Worm (Caenorhabditis elegans) whole organism, L1 larva: ENCODE results near the gene ubh-4.
A peak's percentile ranks its signal among the peaks of the same experiment; 100 is the strongest.

Experiments
- C16A3.4 ChIP-seq: fragments of 150-350 bp; optimal IDR thresholded peaks from 2 replicates; lab custom pipeline; 2014; ENCODE audit warnings: missing biosample characterization, missing genetic modification characterization
- Y116A8C.19 ChIP-seq: sonication (generic microtip); optimal IDR thresholded peaks from 2 replicates; lab custom pipeline; 2016; ENCODE audit warnings: missing compliant biosample characterization, missing genetic modification characterization, borderline replicate concordance
- aha-1 ChIP-seq: fragments of 150-350 bp; optimal IDR thresholded peaks from 2 replicates; lab custom pipeline; 2014; ENCODE audit warnings: missing biosample characterization, missing genetic modification characterization
- alr-1 ChIP-seq: fragments of 200-800 bp; sonication (Bioruptor generic); optimal IDR thresholded peaks from 2 replicates; lab custom pipeline; 2018; ENCODE audit warnings: borderline replicate concordance, mild to moderate bottlenecking, missing genetic modification characterization, missing compliant biosample characterization
- aly-2 ChIP-seq: fragments of 150-350 bp; optimal IDR thresholded peaks from 2 replicates; lab custom pipeline; 2014; ENCODE audit warnings: missing biosample characterization, missing genetic modification characterization
- ama-1 ChIP-seq: fragments of 150-350 bp; optimal IDR thresholded peaks from 2 replicates; lab custom pipeline; 2014
- blmp-1 ChIP-seq: fragments of 150-350 bp; optimal IDR thresholded peaks from 2 replicates; lab custom pipeline; 2014; ENCODE audit warnings: missing biosample characterization, missing genetic modification characterization
- ceh-63 ChIP-seq: fragments of 200-800 bp; sonication (Bioruptor generic); optimal IDR thresholded peaks from 2 replicates; lab custom pipeline; 2018; ENCODE audit warnings: mild to moderate bottlenecking, missing genetic modification characterization, missing compliant biosample characterization
- ceh-8 ChIP-seq: fragments of 200-800 bp; sonication (Bioruptor generic); optimal IDR thresholded peaks from 2 replicates; lab custom pipeline; 2018; ENCODE audit warnings: mild to moderate bottlenecking, missing genetic modification characterization, moderate library complexity, missing compliant biosample characterization
- ceh-82 ChIP-seq, 3 experiments: fragments of 150-350 bp in 1 of 3; sonication (generic microtip) in 2 of 3; optimal IDR thresholded peaks; 2 replicates each; lab custom pipeline; 2014 to 2017; ENCODE audit warnings: missing biosample characterization in 3 of 3, missing genetic modification characterization in 3 of 3
- ceh-88 ChIP-seq: fragments of 200-800 bp; sonication (Bioruptor generic); IDR thresholded peaks from 2 replicates; pipeline ENCODE4 v1.3.6; 2022; ENCODE audit warnings: missing genetic modification characterization, missing compliant biosample characterization
- ceh-90 ChIP-seq: sonication (generic microtip); optimal IDR thresholded peaks from 2 replicates; lab custom pipeline; 2016; ENCODE audit warnings: missing genetic modification characterization, missing compliant biosample characterization
- dsc-1 ChIP-seq: sonication (generic microtip); optimal IDR thresholded peaks from 2 replicates; lab custom pipeline; 2016; ENCODE audit warnings: mild to moderate bottlenecking, missing genetic modification characterization, missing compliant biosample characterization
- efl-1 ChIP-seq, 4 experiments: fragments of 150-350 bp; optimal IDR thresholded peaks in 3 of 4; peaks in 1 of 4; 1 replicate in 1 of 4; 2 replicates in 3 of 4; lab custom pipeline; 2014; ENCODE audit warnings: missing biosample characterization in 2 of 4, missing genetic modification characterization in 2 of 4, missing genetic modification reagents in 2 of 4
- egl-13 ChIP-seq: sonication (generic microtip); optimal IDR thresholded peaks from 2 replicates; lab custom pipeline; 2016; ENCODE audit warnings: missing genotype, missing genetic modification reagents, missing genetic modification characterization, missing compliant biosample characterization
- elt-3 ChIP-seq, 6 experiments: fragments of 150-350 bp in 1 of 6; sonication (generic microtip); optimal IDR thresholded peaks; 2 replicates each; lab custom pipeline; 2017 to 2018; ENCODE audit warnings: missing biosample characterization in 6 of 6, missing genetic modification characterization in 6 of 6, inconsistent platforms in 1 of 6
- fkh-10 ChIP-seq: sonication (generic microtip); optimal IDR thresholded peaks from 2 replicates; lab custom pipeline; 2017; ENCODE audit warnings: missing biosample characterization, missing genetic modification reagents, missing genetic modification characterization
- fkh-4 ChIP-seq: sonication (generic microtip); optimal IDR thresholded peaks from 2 replicates; lab custom pipeline; 2016; ENCODE audit warnings: missing compliant biosample characterization, missing genetic modification characterization, borderline replicate concordance
- fkh-8 ChIP-seq: sonication (generic microtip); optimal IDR thresholded peaks from 2 replicates; lab custom pipeline; 2016; ENCODE audit warnings: mild to moderate bottlenecking, missing genetic modification characterization, missing compliant biosample characterization
- fos-1 ChIP-seq: fragments of 150-350 bp; optimal IDR thresholded peaks from 2 replicates; lab custom pipeline; 2014; ENCODE audit warnings: missing biosample characterization, missing genetic modification characterization
- grh-1 ChIP-seq: fragments of 200-800 bp; sonication (Bioruptor generic); IDR thresholded peaks from 2 replicates; pipeline ENCODE4 v1.3.6; 2022; ENCODE audit warnings: missing genetic modification reagents, missing genetic modification characterization, missing compliant biosample characterization
- hlh-17 ChIP-seq: fragments of 200-800 bp; sonication (Bioruptor generic); optimal IDR thresholded peaks from 2 replicates; lab custom pipeline; 2018; ENCODE audit warnings: missing genetic modification characterization, mild to moderate bottlenecking, missing compliant biosample characterization, moderate library complexity, borderline replicate concordance
- hlh-4 ChIP-seq: sonication (generic microtip); optimal IDR thresholded peaks from 2 replicates; lab custom pipeline; 2016; ENCODE audit warnings: mild to moderate bottlenecking, missing genetic modification characterization, missing compliant biosample characterization
- hpl-2 ChIP-seq: fragments of 150-350 bp; optimal IDR thresholded peaks from 2 replicates; lab custom pipeline; 2014; ENCODE audit warnings: missing biosample characterization, missing genetic modification reagents, missing genetic modification characterization
- jun-1 ChIP-seq: fragments of 150-350 bp; optimal IDR thresholded peaks from 2 replicates; lab custom pipeline; 2014; ENCODE audit warnings: missing biosample characterization, missing genetic modification reagents, missing genetic modification characterization
- lin-13 ChIP-seq: fragments of 150-350 bp; optimal IDR thresholded peaks from 2 replicates; lab custom pipeline; 2014; ENCODE audit warnings: missing biosample characterization, missing genetic modification reagents, missing genetic modification characterization
- lin-14 ChIP-seq: fragments of 200-800 bp; sonication (Bioruptor generic); optimal IDR thresholded peaks from 2 replicates; lab custom pipeline; 2018; ENCODE audit warnings: mild to moderate bottlenecking, missing genetic modification characterization, moderate library complexity, missing compliant biosample characterization
- lin-35 ChIP-seq, 2 experiments: fragments of 150-350 bp; optimal IDR thresholded peaks; 2 replicates each; lab custom pipeline; 2014; ENCODE audit warnings: missing biosample characterization in 2 of 2, missing genetic modification characterization in 2 of 2, missing genetic modification reagents in 2 of 2
- lin-39 ChIP-seq: fragments of 150-350 bp; optimal IDR thresholded peaks from 2 replicates; lab custom pipeline; 2014; ENCODE audit warnings: missing biosample characterization, missing genetic modification reagents, missing genetic modification characterization
- lir-3 ChIP-seq: sonication (generic microtip); optimal IDR thresholded peaks from 2 replicates; lab custom pipeline; 2016; ENCODE audit warnings: mild to moderate bottlenecking, missing genetic modification characterization, moderate library complexity, missing compliant biosample characterization; ENCODE audit not compliant: poor library complexity
- lsy-2 ChIP-seq, 2 experiments: fragments of 150-350 bp; optimal IDR thresholded peaks; 2 replicates each; lab custom pipeline; 2014; ENCODE audit warnings: missing biosample characterization in 2 of 2, missing genetic modification characterization in 2 of 2
- mab-9 ChIP-seq: fragments of 200-800 bp; sonication (Bioruptor generic); IDR thresholded peaks from 2 replicates; pipeline ENCODE4 v1.3.6; 2022; ENCODE audit warnings: missing genetic modification reagents, missing genetic modification characterization, missing compliant biosample characterization
- mdl-1 ChIP-seq, 2 experiments: fragments of 150-350 bp; optimal IDR thresholded peaks; 2 replicates each; lab custom pipeline; 2014 to 2017; ENCODE audit warnings: missing biosample characterization in 2 of 2, missing genetic modification characterization in 2 of 2, inconsistent platforms in 1 of 2
- mef-2 ChIP-seq: fragments of 150-350 bp; optimal IDR thresholded peaks from 2 replicates; lab custom pipeline; 2014; ENCODE audit warnings: missing biosample characterization, missing genetic modification characterization
- mep-1 ChIP-seq: fragments of 150-350 bp; optimal IDR thresholded peaks from 2 replicates; lab custom pipeline; 2014; ENCODE audit warnings: missing biosample characterization, missing genetic modification characterization
- nhr-11 ChIP-seq: fragments of 150-350 bp; optimal IDR thresholded peaks from 2 replicates; lab custom pipeline; 2014; ENCODE audit warnings: missing biosample characterization, missing genetic modification characterization
- nhr-28 ChIP-seq: fragments of 150-350 bp; optimal IDR thresholded peaks from 2 replicates; lab custom pipeline; 2014; ENCODE audit warnings: missing biosample characterization, missing genetic modification characterization
- nhr-47 ChIP-seq: sonication (generic microtip); optimal IDR thresholded peaks from 2 replicates; lab custom pipeline; 2016; ENCODE audit warnings: mild to moderate bottlenecking, missing genetic modification characterization, moderate library complexity, missing compliant biosample characterization
- nhr-76 ChIP-seq: sonication (generic microtip); optimal IDR thresholded peaks from 2 replicates; lab custom pipeline; 2017; ENCODE audit warnings: missing biosample characterization, missing genetic modification characterization
- nhr-77 ChIP-seq: fragments of 150-350 bp; optimal IDR thresholded peaks from 2 replicates; lab custom pipeline; 2014; ENCODE audit warnings: missing biosample characterization, missing genetic modification characterization
- nhr-84 ChIP-seq: sonication (generic microtip); optimal IDR thresholded peaks from 2 replicates; lab custom pipeline; 2017; ENCODE audit warnings: missing biosample characterization, missing genetic modification characterization
- nhr-85 ChIP-seq: sonication (generic microtip); peaks from one replicate; lab custom pipeline; 2016; ENCODE audit warnings: missing genetic modification characterization, inconsistent platforms, missing compliant biosample characterization
- nhr-90 ChIP-seq: sonication (generic microtip); optimal IDR thresholded peaks from 2 replicates; lab custom pipeline; 2016; ENCODE audit warnings: mild to moderate bottlenecking, missing genetic modification characterization, missing compliant biosample characterization; ENCODE audit not compliant: poor library complexity
- pqm-1 ChIP-seq: sonication (generic microtip); optimal IDR thresholded peaks from 3 replicates; lab custom pipeline; 2017; ENCODE audit warnings: missing biosample characterization, missing genetic modification characterization
- snu-23 ChIP-seq: sonication (generic microtip); optimal IDR thresholded peaks from 2 replicates; lab custom pipeline; 2016; ENCODE audit warnings: missing genetic modification characterization, missing compliant biosample characterization
- sptf-1 ChIP-seq: fragments of 150-350 bp; optimal IDR thresholded peaks from 2 replicates; lab custom pipeline; 2014; ENCODE audit warnings: missing biosample characterization, missing genetic modification characterization
- sup-37 ChIP-seq: fragments of 200-800 bp; sonication (Bioruptor generic); optimal IDR thresholded peaks from 2 replicates; lab custom pipeline; 2018; ENCODE audit warnings: mild to moderate bottlenecking, missing genetic modification characterization, missing compliant biosample characterization
- tbx-2 ChIP-seq: sonication (generic microtip); optimal IDR thresholded peaks from 2 replicates; lab custom pipeline; 2016; ENCODE audit warnings: missing genetic modification characterization, missing compliant biosample characterization
- tlp-1 ChIP-seq: fragments of 150-350 bp; optimal IDR thresholded peaks from 2 replicates; lab custom pipeline; 2014; ENCODE audit warnings: missing biosample characterization, missing genetic modification characterization
- unc-86 ChIP-seq: sonication (generic microtip); optimal IDR thresholded peaks from 2 replicates; lab custom pipeline; 2016; ENCODE audit warnings: missing genetic modification characterization, missing compliant biosample characterization
- unc-98 ChIP-seq: fragments of 200-800 bp; sonication (Bioruptor generic); IDR thresholded peaks from 2 replicates; pipeline ENCODE4 v1.3.6; 2022; ENCODE audit warnings: missing genetic modification characterization, missing compliant biosample characterization
- vab-15 ChIP-seq: sonication (generic microtip); optimal IDR thresholded peaks from 2 replicates; lab custom pipeline; 2017; ENCODE audit warnings: missing genotype, mild to moderate bottlenecking, missing genetic modification characterization, missing compliant biosample characterization
- ztf-11 ChIP-seq, 2 experiments: sonication (generic microtip); optimal IDR thresholded peaks; 2 replicates each; lab custom pipeline; 2016 to 2017; ENCODE audit warnings: missing genetic modification characterization in 2 of 2, missing biosample characterization in 1 of 2, missing compliant biosample characterization in 1 of 2

ubh-4 gene

ce11 chrII:8039416-8039815, at the start of gene ubh-4, which contains the start of gene algn-6:
ubh-4 (minus strand) TSS chrII:8039597.
algn-6 (plus strand) TSS chrII:8039802.
- peak; percentile 66 for TF ChIP-seq ceh-90 (tag; lab: Kevin White, UChicago)
- no peak for TF ChIP-seq hpl-2 (GFP tag; lab: Kevin White, UChicago)
- TF ChIP-seq lin-39 (tag; lab: Kevin White, UChicago), result no peak
- TF ChIP-seq elt-3 (tag; optimal IDR thresholded peaks at IDR 0.05; lab: Kevin White, UChicago), result peak in 1 of 6 experiments; percentile 49
- TF ChIP-seq sup-37 (GFP tag; lab: Kevin White, UChicago), result no peak
- TF ChIP-seq mdl-1 (tag; optimal IDR thresholded peaks at IDR 0.05; lab: Kevin White, UChicago), result peak in 1 of 2 experiments; percentile 17
- TF ChIP-seq fos-1 (tag; lab: Kevin White, UChicago), result no peak
- TF ChIP-seq lir-3 (tag; lab: Kevin White, UChicago), result peak; percentile 80
- TF ChIP-seq ztf-11 (tag; optimal IDR thresholded peaks at IDR 0.05; lab: Kevin White, UChicago), result peak in 1 of 2 experiments; percentile 43
- peak; percentile 49 for TF ChIP-seq fkh-8 (tag; lab: Kevin White, UChicago)
- no peak for TF ChIP-seq nhr-28 (tag; lab: Kevin White, UChicago)
- no peak for TF ChIP-seq unc-98 (GFP tag; lab: Robert Waterston, UW)
- TF ChIP-seq nhr-47 (tag; lab: Kevin White, UChicago), result peak; percentile 70
- TF ChIP-seq sptf-1 (tag; lab: Kevin White, UChicago), result no peak
- peak; percentile 62 to 80 for TF ChIP-seq lin-35 (GFP tag; optimal IDR thresholded peaks at IDR 0.05; lab: Kevin White, UChicago)
- TF ChIP-seq Y116A8C.19 (tag; lab: Kevin White, UChicago), result no peak
- TF ChIP-seq grh-1, result no peak
- no peak for TF ChIP-seq nhr-76 (tag; lab: Kevin White, UChicago)
- TF ChIP-seq aha-1 (tag; lab: Kevin White, UChicago), result no peak
- TF ChIP-seq lin-13 (GFP tag; lab: Kevin White, UChicago), result no peak
- no peak for TF ChIP-seq alr-1 (tag; lab: Kevin White, UChicago)
- TF ChIP-seq egl-13 (tag; lab: Kevin White, UChicago), result peak; percentile 13
- peak; percentile 23 for TF ChIP-seq unc-86 (tag; lab: Kevin White, UChicago)
- TF ChIP-seq tlp-1 (tag; lab: Kevin White, UChicago), result no peak
- peak; percentile 69 for TF ChIP-seq snu-23 (GFP tag; lab: Kevin White, UChicago)
- no peak for TF ChIP-seq ceh-82 (tag; optimal IDR thresholded peaks at IDR 0.05; lab: Kevin White, UChicago)
- peak; percentile 53 for TF ChIP-seq tbx-2 (tag; lab: Kevin White, UChicago)
- TF ChIP-seq nhr-84 (tag; lab: Kevin White, UChicago), result no peak
- peak; percentile 76 for TF ChIP-seq lin-14 (GFP tag; lab: Kevin White, UChicago)
- TF ChIP-seq ceh-63, result no peak
- no peak for TF ChIP-seq ama-1
- TF ChIP-seq lsy-2 (tag; optimal IDR thresholded peaks at IDR 0.05; lab: Kevin White, UChicago), result peak; percentile 81 to 96
- TF ChIP-seq aly-2 (tag; lab: Kevin White, UChicago), result no peak
- TF ChIP-seq fkh-10, result no peak
- no peak for TF ChIP-seq jun-1 (tag; lab: Kevin White, UChicago)
- TF ChIP-seq vab-15, result peak; percentile 6
- peak; percentile 53 for TF ChIP-seq nhr-90 (tag; lab: Kevin White, UChicago)
- peak; percentile 75 for TF ChIP-seq nhr-85
- TF ChIP-seq fkh-4 (tag; lab: Kevin White, UChicago), result no peak
- peak; percentile 67 for TF ChIP-seq efl-1 (optimal IDR thresholded peaks at IDR 0.05; lab: Kevin White, UChicago)
- TF ChIP-seq efl-1 (GFP tag; optimal IDR thresholded peaks at IDR 0.05 in 1 of 2; lab: Kevin White, UChicago), result peak; percentile 63 to 96
- TF ChIP-seq mep-1 (tag; lab: Kevin White, UChicago), result peak; percentile 78
- TF ChIP-seq blmp-1 (tag; lab: Kevin White, UChicago), result peak; percentile 16
- TF ChIP-seq ceh-8 (GFP tag; lab: Kevin White, UChicago), result no peak
- peak; percentile 38 for TF ChIP-seq nhr-77
- TF ChIP-seq C16A3.4 (tag; lab: Kevin White, UChicago), result peak; percentile 82
- TF ChIP-seq ceh-88 (GFP tag; lab: Robert Waterston, UW), result no peak
- peak; percentile 28 for TF ChIP-seq dsc-1 (tag; lab: Kevin White, UChicago)
- TF ChIP-seq mef-2 (tag; lab: Kevin White, UChicago), result no peak
- TF ChIP-seq hlh-4, result no peak
- TF ChIP-seq mab-9, result no peak
- no peak for TF ChIP-seq nhr-11 (tag; lab: Kevin White, UChicago)
- TF ChIP-seq hlh-17, result no peak
- TF ChIP-seq pqm-1 (tag; lab: Kevin White, UChicago), result no peak
